Fruit fly (Drosophila melanogaster) whole organism, wandering third instar larva: ENCODE results near the gene CG14327.

Experiments
- Abd-B ChIP-seq: fragments of >200 bp; optimal IDR thresholded peaks from 2 replicates; lab custom pipeline; 2017; ENCODE audit warnings: missing biosample characterization, missing genetic modification characterization
- CG32264 ChIP-seq: fragments of 200-800 bp; sonication (Bioruptor generic); optimal IDR thresholded peaks from 2 replicates; lab custom pipeline; 2016; ENCODE audit warnings: missing biosample characterization, missing genetic modification characterization
- CG9705 ChIP-seq: fragments of 200-800 bp; sonication (Bioruptor generic); optimal IDR thresholded peaks from 2 replicates; lab custom pipeline; 2018; ENCODE audit warnings: missing biosample characterization, mild to moderate bottlenecking, missing genetic modification characterization
- CrebA ChIP-seq: fragments of 200-800 bp; sonication (Bioruptor generic); optimal IDR thresholded peaks from 2 replicates; lab custom pipeline; 2016; ENCODE audit warnings: missing biosample characterization, mild to moderate bottlenecking, missing genetic modification characterization, borderline replicate concordance
- Dfd ChIP-seq: fragments of >200 bp; optimal IDR thresholded peaks from 2 replicates; lab custom pipeline; 2017; ENCODE audit warnings: missing biosample characterization, missing genetic modification characterization
- Dif ChIP-seq: fragments of 200-275, 200-300 bp; sonication (Bioruptor generic); optimal IDR thresholded peaks from 2 replicates; lab custom pipeline; 2018; ENCODE audit warnings: missing biosample characterization, missing genetic modification characterization; ENCODE audit not compliant: partially characterized antibody
- GATAd ChIP-seq: sonication (Bioruptor generic); optimal IDR thresholded peaks from 2 replicates; lab custom pipeline; 2016; ENCODE audit warnings: missing biosample characterization, missing genetic modification characterization
- HLH106 ChIP-seq: fragments of 200-800 bp; optimal IDR thresholded peaks from 3 replicates; lab custom pipeline; 2019; ENCODE audit warnings: missing biosample characterization, mild to moderate bottlenecking, missing genetic modification characterization, moderate library complexity
- Hnf4 ChIP-seq: fragments of 200-800 bp; sonication (Bioruptor generic); optimal IDR thresholded peaks from 2 replicates; lab custom pipeline; 2016; ENCODE audit warnings: missing biosample characterization, mild to moderate bottlenecking, missing genetic modification characterization
- Hr78 ChIP-seq: fragments of >200 bp; optimal IDR thresholded peaks from 2 replicates; lab custom pipeline; 2017; ENCODE audit warnings: missing biosample characterization, missing genetic modification characterization
- Hr83 ChIP-seq: fragments of 200-300 bp; sonication (Bioruptor generic); optimal IDR thresholded peaks from 2 replicates; lab custom pipeline; 2016; ENCODE audit warnings: missing biosample characterization, mild to moderate bottlenecking, missing genetic modification characterization, moderate library complexity; ENCODE audit not compliant: poor library complexity, severe bottlenecking
- Mio ChIP-seq: sonication (Bioruptor generic); optimal IDR thresholded peaks from 2 replicates; lab custom pipeline; 2016; ENCODE audit warnings: missing biosample characterization, missing genetic modification characterization
- Myc ChIP-seq: fragments of >200 bp; optimal IDR thresholded peaks from 2 replicates; lab custom pipeline; 2017
- N ChIP-seq: fragments of >200 bp; optimal IDR thresholded peaks from 2 replicates; lab custom pipeline; 2018; ENCODE audit warnings: missing biosample characterization, missing external identifiers, missing genetic modification characterization
- OdsH ChIP-seq: fragments of 200-800 bp; sonication (Bioruptor generic); optimal IDR thresholded peaks from 2 replicates; lab custom pipeline; 2016; ENCODE audit warnings: missing biosample characterization, mild to moderate bottlenecking, missing genetic modification characterization
- Rel ChIP-seq, 2 experiments: fragments of 200-800 bp; sonication (Bioruptor generic) in 1 of 2; optimal IDR thresholded peaks; 2 replicates in 1 of 2; 3 replicates in 1 of 2; lab custom pipeline; 2016 to 2019; ENCODE audit warnings: mild to moderate bottlenecking in 2 of 2, missing biosample characterization in 2 of 2, missing genetic modification characterization in 2 of 2, moderate library complexity in 1 of 2
- Sp1 ChIP-seq: fragments of 200-800 bp; sonication (Bioruptor generic); optimal IDR thresholded peaks from 3 replicates; lab custom pipeline; 2019; ENCODE audit warnings: missing biosample characterization, mild to moderate bottlenecking, missing genetic modification characterization, moderate library complexity
- Vsx2 ChIP-seq: fragments of 200-300, 225-300 bp; sonication (Bioruptor generic); optimal IDR thresholded peaks from 2 replicates; lab custom pipeline; 2018; ENCODE audit warnings: missing biosample characterization, missing genetic modification characterization; ENCODE audit not compliant: partially characterized antibody
- br ChIP-seq: fragments of 200-800 bp; sonication (Bioruptor generic); optimal IDR thresholded peaks from 2 replicates; lab custom pipeline; 2016; ENCODE audit warnings: missing biosample characterization, missing genetic modification characterization
- brk ChIP-seq: fragments of 200-800 bp; sonication (Bioruptor generic); optimal IDR thresholded peaks from 2 replicates; lab custom pipeline; 2016; ENCODE audit warnings: missing biosample characterization, mild to moderate bottlenecking, missing genetic modification characterization
- dl ChIP-seq, 2 experiments: fragments of 175-275, 200-275 bp in 1 of 2; fragments of 200-275 bp in 1 of 2; sonication (Bioruptor generic); optimal IDR thresholded peaks; lab custom pipeline; 2018; ENCODE audit warnings: mild to moderate bottlenecking in 2 of 2, missing biosample characterization in 2 of 2, missing genetic modification characterization in 2 of 2, moderate library complexity in 2 of 2; ENCODE audit not compliant: partially characterized antibody in 2 of 2, insufficient read depth in 1 of 2
- dmrt93B ChIP-seq: fragments of 200-800 bp; sonication (Bioruptor generic); optimal IDR thresholded peaks from 2 replicates; lab custom pipeline; 2018; ENCODE audit warnings: missing biosample characterization, mild to moderate bottlenecking, missing genetic modification characterization
- ey ChIP-seq: fragments of 200-800 bp; sonication (Bioruptor generic); optimal IDR thresholded peaks from 2 replicates; lab custom pipeline; 2016; ENCODE audit warnings: missing biosample characterization, missing genetic modification characterization
- foxo ChIP-seq, 2 experiments: fragments of 200-800 bp; sonication (Bioruptor generic); optimal IDR thresholded peaks; 2 replicates in 1 of 2; 3 replicates in 1 of 2; lab custom pipeline; 2016 to 2017; ENCODE audit warnings: missing biosample characterization in 2 of 2, missing genetic modification characterization in 2 of 2
- fru ChIP-seq: fragments of 200-800 bp; sonication (Bioruptor generic); optimal IDR thresholded peaks from 3 replicates; lab custom pipeline; 2016; ENCODE audit warnings: missing biosample characterization, mild to moderate bottlenecking, missing genetic modification characterization
- h ChIP-seq: fragments of 200-800 bp; sonication (Bioruptor generic); optimal IDR thresholded peaks from 3 replicates; lab custom pipeline; 2016; ENCODE audit warnings: missing biosample characterization, mild to moderate bottlenecking, missing genetic modification characterization
- lola ChIP-seq: fragments of >200 bp; optimal IDR thresholded peaks from 2 replicates; lab custom pipeline; 2017; ENCODE audit warnings: missing biosample characterization, missing genetic modification characterization
- pan ChIP-seq: fragments of >200 bp; optimal IDR thresholded peaks from 2 replicates; lab custom pipeline; 2017
- psq ChIP-seq: fragments of 200-800 bp; sonication (Bioruptor generic); optimal IDR thresholded peaks from 3 replicates; lab custom pipeline; 2017; ENCODE audit warnings: missing biosample characterization, mild to moderate bottlenecking, missing genetic modification characterization, moderate library complexity
- rgr ChIP-seq: fragments of 200-800 bp; sonication (Bioruptor generic); optimal IDR thresholded peaks from 3 replicates; lab custom pipeline; 2016; ENCODE audit warnings: missing biosample characterization, mild to moderate bottlenecking, missing genetic modification characterization
- sage ChIP-seq: fragments of 200-800 bp; sonication (Bioruptor generic); optimal IDR thresholded peaks from 2 replicates; lab custom pipeline; 2016; ENCODE audit warnings: missing biosample characterization, mild to moderate bottlenecking, missing genetic modification characterization
- usp ChIP-seq: fragments of >200 bp; optimal IDR thresholded peaks from 2 replicates; lab custom pipeline; 2017; ENCODE audit warnings: missing biosample characterization, missing genetic modification characterization
- woc ChIP-seq: sonication (Bioruptor generic); optimal IDR thresholded peaks from 2 replicates; lab custom pipeline; 2016; ENCODE audit warnings: missing biosample characterization, mild to moderate bottlenecking, missing genetic modification characterization

CG14327 gene

DNA sequence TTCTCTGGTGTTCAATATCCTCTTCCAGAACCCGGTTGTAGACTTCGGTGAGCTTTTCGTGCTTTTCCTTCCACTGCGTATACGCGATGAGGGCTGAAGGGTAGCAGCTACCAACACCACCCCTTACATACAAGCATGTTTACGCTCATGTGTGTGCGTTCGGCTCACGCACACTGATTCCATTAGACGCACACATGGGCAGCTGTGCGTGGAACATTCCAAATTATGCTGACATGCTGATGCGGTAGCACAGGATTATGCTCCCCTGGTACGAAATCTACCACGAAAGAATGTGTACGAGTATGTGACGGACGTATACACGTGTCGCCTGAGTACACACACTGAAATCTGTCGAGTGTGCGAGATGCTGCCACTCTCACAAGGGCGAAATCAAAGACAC is 9.8 kb upstream of the CG14327 start:
- no peak for TF ChIP-seq Mio
- TF ChIP-seq Vsx2 (GFP tag; lab: Kevin White, UChicago): peak; percentile 80

dm6 chr3R:17604198-17604879 is 9.2 kb upstream of the CG14327 start:
- no peak for TF ChIP-seq Mio
- TF ChIP-seq usp (GFP tag; lab: Kevin White, UChicago): no peak
- TF ChIP-seq CG32264: no peak
- TF ChIP-seq Dfd (GFP tag; lab: Kevin White, UChicago): no peak
- no peak for TF ChIP-seq Rel (GFP tag; optimal IDR thresholded peaks at IDR 0.05; lab: Kevin White, UChicago)
- TF ChIP-seq Rel (tag; optimal IDR thresholded peaks at IDR 0.05; lab: Kevin White, UChicago): peak; percentile 14
- TF ChIP-seq psq (GFP tag; lab: Kevin White, UChicago): peak; percentile 57
- TF ChIP-seq ey: no peak
- peak; percentile 26 for TF ChIP-seq CG9705 (GFP tag; lab: Kevin White, UChicago)
- TF ChIP-seq Hr83 (GFP tag; lab: Kevin White, UChicago): no peak
- TF ChIP-seq h (GFP tag; lab: Kevin White, UChicago): peak; percentile 33
- peak; percentile 71 for TF ChIP-seq HLH106 (tag; lab: Kevin White, UChicago)
- no peak for TF ChIP-seq lola (GFP tag; lab: Kevin White, UChicago)
- TF ChIP-seq Sp1 (GFP tag; lab: Kevin White, UChicago): peak; percentile 78
- no peak for TF ChIP-seq Myc (lab: Kevin White, UChicago)
- TF ChIP-seq sage: no peak
- peak in 1 of 2 experiments; percentile 37 for TF ChIP-seq foxo (GFP tag; optimal IDR thresholded peaks at IDR 0.05; lab: Kevin White, UChicago)
- TF ChIP-seq dmrt93B (GFP tag; lab: Kevin White, UChicago): peak; percentile 51
- peak; percentile 33 for TF ChIP-seq rgr (GFP tag; lab: Kevin White, UChicago)
- TF ChIP-seq Abd-B: no peak
- TF ChIP-seq OdsH (GFP tag; lab: Kevin White, UChicago): peak; percentile 22
- no peak for TF ChIP-seq brk (GFP tag; lab: Kevin White, UChicago)
- peak; percentile 25 for TF ChIP-seq woc
- peak; percentile 4 for TF ChIP-seq Dif (GFP tag; lab: Kevin White, UChicago)
- TF ChIP-seq pan (lab: Kevin White, UChicago): no peak

DNA sequence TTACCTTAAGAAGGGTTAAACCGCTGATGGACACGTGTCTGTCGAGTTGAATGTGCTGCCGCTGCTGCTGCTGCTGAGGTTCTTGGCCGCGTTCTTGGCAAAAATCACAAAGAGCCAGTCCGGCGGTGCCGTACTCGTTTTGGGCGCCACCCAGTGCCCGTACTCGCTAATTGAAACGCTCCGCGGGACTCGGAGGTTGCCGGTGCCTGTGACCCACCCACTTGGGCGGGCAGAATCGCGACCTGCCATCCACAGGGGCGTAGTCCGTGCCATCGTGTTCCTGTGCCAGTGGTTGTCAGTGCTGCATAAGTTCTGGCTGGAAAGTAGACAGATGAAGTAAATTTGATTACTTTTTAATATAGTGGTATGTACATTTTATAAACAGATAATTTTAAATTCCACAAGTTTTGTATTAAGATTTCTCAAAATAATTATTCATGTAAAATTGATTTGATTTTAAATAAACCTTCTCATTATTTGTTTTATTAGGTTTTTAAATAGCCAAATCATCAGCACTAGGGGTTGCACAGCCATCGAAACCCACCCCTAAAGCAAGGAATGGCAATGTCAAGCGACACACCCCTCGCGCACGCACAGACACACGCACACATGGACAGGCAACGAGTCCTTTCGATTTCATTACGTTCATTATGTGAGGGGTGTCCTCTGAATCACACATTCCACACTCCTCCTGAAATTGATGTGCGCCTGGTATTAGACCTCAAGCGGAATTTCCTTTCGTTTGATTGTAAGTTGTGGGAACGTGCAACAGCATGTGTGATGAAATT is 8.4 kb upstream of the CG14327 start:
- TF ChIP-seq Hr83 (GFP tag; lab: Kevin White, UChicago): no peak
- TF ChIP-seq Hnf4 (GFP tag; lab: Kevin White, UChicago): no peak
- peak; percentile 67 for TF ChIP-seq Myc (lab: Kevin White, UChicago)
- peak; percentile 1 for TF ChIP-seq HLH106 (tag; lab: Kevin White, UChicago)
- no peak for TF ChIP-seq CrebA (GFP tag; lab: Kevin White, UChicago)
- no peak for TF ChIP-seq N
- peak; percentile 46 for TF ChIP-seq woc
- TF ChIP-seq Vsx2 (GFP tag; lab: Kevin White, UChicago): peak; percentile 51

DNA sequence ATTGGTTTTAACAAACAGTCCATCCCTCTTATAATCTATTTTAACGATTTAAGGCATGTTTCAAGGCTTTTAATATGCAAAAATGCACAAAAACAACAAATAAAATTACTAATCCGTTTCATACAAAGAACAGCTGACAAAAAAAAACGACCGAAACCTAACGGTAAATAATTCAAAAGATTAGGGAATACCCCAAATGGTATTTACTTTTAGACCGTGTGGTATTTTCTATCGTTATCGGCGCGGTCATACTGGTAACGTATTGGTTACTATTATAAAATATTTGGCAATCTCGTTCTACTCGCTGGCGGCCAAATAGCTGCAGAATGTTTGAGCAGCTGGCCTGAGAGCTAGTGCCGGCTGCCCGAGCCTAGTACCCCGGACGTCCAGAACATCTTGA is 7.6 kb upstream of the CG14327 start, which contains the start of gene sll:
TSS of gene sll (plus strand) at position 235 of the 400 bp plus-strand sequence.
- no peak for TF ChIP-seq sage
- no peak for TF ChIP-seq Hr78
- no peak for TF ChIP-seq br (GFP tag; lab: Kevin White, UChicago)
- no peak for TF ChIP-seq foxo (GFP tag; optimal IDR thresholded peaks at IDR 0.05; lab: Kevin White, UChicago)
- TF ChIP-seq GATAd (GFP tag; lab: Kevin White, UChicago): no peak
- no peak for TF ChIP-seq dl (GFP tag; optimal IDR thresholded peaks at IDR 0.05; lab: Kevin White, UChicago; ENCODE audit: insufficient read depth in 1 of 2, partially characterized antibody in 2 of 2)
- TF ChIP-seq Hr83 (GFP tag; lab: Kevin White, UChicago): no peak
- TF ChIP-seq brk (GFP tag; lab: Kevin White, UChicago): no peak
- TF ChIP-seq Myc (lab: Kevin White, UChicago): no peak
- TF ChIP-seq Dfd (GFP tag; lab: Kevin White, UChicago): no peak
- TF ChIP-seq CG9705 (GFP tag; lab: Kevin White, UChicago): no peak
- no peak for TF ChIP-seq CrebA (GFP tag; lab: Kevin White, UChicago)
- TF ChIP-seq Sp1 (GFP tag; lab: Kevin White, UChicago): no peak
- no peak for TF ChIP-seq fru
